Worm (Caenorhabditis elegans) whole organism, young adult: ENCODE data around the gene dph-1.

Experiments used
- F49E8.2 ChIP-seq: sonication (generic microtip); optimal IDR thresholded peaks from 3 replicates; lab custom pipeline; 2017; ENCODE audit warnings: missing genetic modification characterization, mild to moderate bottlenecking, missing compliant biosample characterization, antibody characterized with exemption, moderate library complexity; ENCODE audit not compliant: insufficient read depth
- dpl-1 ChIP-seq: fragments of 150-350 bp; optimal IDR thresholded peaks from 2 replicates; lab custom pipeline; 2014; ENCODE audit warnings: missing biosample characterization, missing genetic modification reagents, missing genetic modification characterization
- ztf-28 ChIP-seq: fragments of 200-800 bp; sonication (Bioruptor generic); IDR thresholded peaks from 2 replicates; pipeline ENCODE4 v1.3.6; 2022; ENCODE audit warnings: missing genetic modification reagents, missing genetic modification characterization, missing compliant biosample characterization
- ztf-3 ChIP-seq: fragments of 200-800 bp; sonication (Bioruptor generic); optimal IDR thresholded peaks from 2 replicates; lab custom pipeline; 2018; ENCODE audit warnings: mild to moderate bottlenecking, missing genetic modification characterization, missing compliant biosample characterization

ce11 chrIII:3730475-3730874, 23.8 kb downstream of the dph-1 start, which contains the start of gene F34D10.8:
- TF ChIP-seq F49E8.2 (tag; lab: Kevin White, UChicago) (no peak), ztf-28 (GFP tag; lab: Robert Waterston, UW) (no peak), ztf-3 (no peak), dpl-1 (no peak)
